Worm (Caenorhabditis elegans) whole organism, L1 larva: ENCODE results near the gene iff-2.

Experiments
- C04F5.9 ChIP-seq: sonication (generic microtip); optimal IDR thresholded peaks from 2 replicates; lab custom pipeline; 2016; ENCODE audit warnings: missing genetic modification characterization, missing compliant biosample characterization
- C34B4.2 ChIP-seq: sonication (generic microtip); optimal IDR thresholded peaks from 2 replicates; lab custom pipeline; 2017; ENCODE audit warnings: mild to moderate bottlenecking, missing genetic modification characterization, missing compliant biosample characterization
- Y116A8C.19 ChIP-seq: sonication (generic microtip); optimal IDR thresholded peaks from 2 replicates; lab custom pipeline; 2016; ENCODE audit warnings: missing compliant biosample characterization, missing genetic modification characterization, borderline replicate concordance
- alr-1 ChIP-seq: fragments of 200-800 bp; sonication (Bioruptor generic); optimal IDR thresholded peaks from 2 replicates; lab custom pipeline; 2018; ENCODE audit warnings: borderline replicate concordance, mild to moderate bottlenecking, missing genetic modification characterization, missing compliant biosample characterization
- aly-2 ChIP-seq: fragments of 150-350 bp; optimal IDR thresholded peaks from 2 replicates; lab custom pipeline; 2014; ENCODE audit warnings: missing biosample characterization, missing genetic modification characterization
- ceh-8 ChIP-seq: fragments of 200-800 bp; sonication (Bioruptor generic); optimal IDR thresholded peaks from 2 replicates; lab custom pipeline; 2018; ENCODE audit warnings: mild to moderate bottlenecking, missing genetic modification characterization, moderate library complexity, missing compliant biosample characterization
- ceh-90 ChIP-seq: sonication (generic microtip); optimal IDR thresholded peaks from 2 replicates; lab custom pipeline; 2016; ENCODE audit warnings: missing genetic modification characterization, missing compliant biosample characterization
- ces-1 ChIP-seq: fragments of 150-350 bp; optimal IDR thresholded peaks from 2 replicates; lab custom pipeline; 2014; ENCODE audit warnings: missing biosample characterization, missing genetic modification reagents, missing genetic modification characterization
- dpl-1 ChIP-seq, 3 experiments: fragments of 150-350 bp in 2 of 3; sonication (generic microtip) in 1 of 3; optimal IDR thresholded peaks; 2 replicates each; lab custom pipeline; 2014 to 2017; ENCODE audit warnings: missing biosample characterization in 3 of 3, missing genetic modification characterization in 3 of 3, missing genetic modification reagents in 3 of 3
- dsc-1 ChIP-seq: sonication (generic microtip); optimal IDR thresholded peaks from 2 replicates; lab custom pipeline; 2016; ENCODE audit warnings: mild to moderate bottlenecking, missing genetic modification characterization, missing compliant biosample characterization
- efl-3 ChIP-seq: fragments of 200-800 bp; sonication (Bioruptor generic); optimal IDR thresholded peaks from 2 replicates; lab custom pipeline; 2018; ENCODE audit warnings: mild to moderate bottlenecking, missing genetic modification characterization, missing compliant biosample characterization
- egl-13 ChIP-seq: sonication (generic microtip); optimal IDR thresholded peaks from 2 replicates; lab custom pipeline; 2016; ENCODE audit warnings: missing genotype, missing genetic modification reagents, missing genetic modification characterization, missing compliant biosample characterization
- egl-27 ChIP-seq, 2 experiments: fragments of 150-350 bp in 1 of 2; sonication (generic microtip); optimal IDR thresholded peaks; 3 replicates each; lab custom pipeline; 2017 to 2018; ENCODE audit warnings: missing biosample characterization in 2 of 2, missing genetic modification characterization in 2 of 2, missing genetic modification reagents in 2 of 2
- elt-3 ChIP-seq, 6 experiments: fragments of 150-350 bp in 1 of 6; sonication (generic microtip); optimal IDR thresholded peaks; 2 replicates each; lab custom pipeline; 2017 to 2018; ENCODE audit warnings: missing biosample characterization in 6 of 6, missing genetic modification characterization in 6 of 6, inconsistent platforms in 1 of 6
- fkh-4 ChIP-seq: sonication (generic microtip); optimal IDR thresholded peaks from 2 replicates; lab custom pipeline; 2016; ENCODE audit warnings: missing compliant biosample characterization, missing genetic modification characterization, borderline replicate concordance
- fkh-8 ChIP-seq: sonication (generic microtip); optimal IDR thresholded peaks from 2 replicates; lab custom pipeline; 2016; ENCODE audit warnings: mild to moderate bottlenecking, missing genetic modification characterization, missing compliant biosample characterization
- grh-1 ChIP-seq: fragments of 200-800 bp; sonication (Bioruptor generic); IDR thresholded peaks from 2 replicates; pipeline ENCODE4 v1.3.6; 2022; ENCODE audit warnings: missing genetic modification reagents, missing genetic modification characterization, missing compliant biosample characterization
- hlh-4 ChIP-seq: sonication (generic microtip); optimal IDR thresholded peaks from 2 replicates; lab custom pipeline; 2016; ENCODE audit warnings: mild to moderate bottlenecking, missing genetic modification characterization, missing compliant biosample characterization
- hpl-2 ChIP-seq: fragments of 150-350 bp; optimal IDR thresholded peaks from 2 replicates; lab custom pipeline; 2014; ENCODE audit warnings: missing biosample characterization, missing genetic modification reagents, missing genetic modification characterization
- irx-1 ChIP-seq: sonication (generic microtip); optimal IDR thresholded peaks from 2 replicates; lab custom pipeline; 2016; ENCODE audit warnings: missing genetic modification characterization, missing compliant biosample characterization
- isw-1 ChIP-seq: fragments of 200-800 bp; sonication (Bioruptor generic); IDR thresholded peaks from 2 replicates; pipeline ENCODE4 v1.3.6; 2022; ENCODE audit warnings: missing genetic modification characterization, missing compliant biosample characterization
- lin-15B ChIP-seq: fragments of 150-350 bp; sonication (generic microtip); optimal IDR thresholded peaks from 3 replicates; lab custom pipeline; 2014; ENCODE audit warnings: missing biosample characterization, missing genetic modification characterization
- lir-3 ChIP-seq: sonication (generic microtip); optimal IDR thresholded peaks from 2 replicates; lab custom pipeline; 2016; ENCODE audit warnings: mild to moderate bottlenecking, missing genetic modification characterization, moderate library complexity, missing compliant biosample characterization; ENCODE audit not compliant: poor library complexity
- lsy-2 ChIP-seq, 2 experiments: fragments of 150-350 bp; optimal IDR thresholded peaks; 2 replicates each; lab custom pipeline; 2014; ENCODE audit warnings: missing biosample characterization in 2 of 2, missing genetic modification characterization in 2 of 2
- mab-9 ChIP-seq: fragments of 200-800 bp; sonication (Bioruptor generic); IDR thresholded peaks from 2 replicates; pipeline ENCODE4 v1.3.6; 2022; ENCODE audit warnings: missing genetic modification reagents, missing genetic modification characterization, missing compliant biosample characterization
- mef-2 ChIP-seq: fragments of 150-350 bp; optimal IDR thresholded peaks from 2 replicates; lab custom pipeline; 2014; ENCODE audit warnings: missing biosample characterization, missing genetic modification characterization
- mep-1 ChIP-seq: fragments of 150-350 bp; optimal IDR thresholded peaks from 2 replicates; lab custom pipeline; 2014; ENCODE audit warnings: missing biosample characterization, missing genetic modification characterization
- nhr-11 ChIP-seq: fragments of 150-350 bp; optimal IDR thresholded peaks from 2 replicates; lab custom pipeline; 2014; ENCODE audit warnings: missing biosample characterization, missing genetic modification characterization
- nhr-12 ChIP-seq: sonication (generic microtip); optimal IDR thresholded peaks from 2 replicates; lab custom pipeline; 2017; ENCODE audit warnings: missing biosample characterization, missing genetic modification characterization
- nhr-20 ChIP-seq: sonication (generic microtip); optimal IDR thresholded peaks from 2 replicates; lab custom pipeline; 2016; ENCODE audit warnings: mild to moderate bottlenecking, missing genetic modification characterization, missing compliant biosample characterization
- nhr-237 ChIP-seq: fragments of 150-350 bp; optimal IDR thresholded peaks from 2 replicates; lab custom pipeline; 2014; ENCODE audit warnings: missing biosample characterization, missing genetic modification characterization
- nhr-47 ChIP-seq: sonication (generic microtip); optimal IDR thresholded peaks from 2 replicates; lab custom pipeline; 2016; ENCODE audit warnings: mild to moderate bottlenecking, missing genetic modification characterization, moderate library complexity, missing compliant biosample characterization
- nhr-76 ChIP-seq: sonication (generic microtip); optimal IDR thresholded peaks from 2 replicates; lab custom pipeline; 2017; ENCODE audit warnings: missing biosample characterization, missing genetic modification characterization
- nhr-77 ChIP-seq: fragments of 150-350 bp; optimal IDR thresholded peaks from 2 replicates; lab custom pipeline; 2014; ENCODE audit warnings: missing biosample characterization, missing genetic modification characterization
- nhr-84 ChIP-seq: sonication (generic microtip); optimal IDR thresholded peaks from 2 replicates; lab custom pipeline; 2017; ENCODE audit warnings: missing biosample characterization, missing genetic modification characterization
- pax-3 ChIP-seq: fragments of 200-800 bp; sonication (Bioruptor generic); optimal IDR thresholded peaks from 2 replicates; lab custom pipeline; 2018; ENCODE audit warnings: mild to moderate bottlenecking, missing genetic modification characterization, moderate library complexity, missing compliant biosample characterization
- rnt-1 ChIP-seq: sonication (generic microtip); optimal IDR thresholded peaks from 2 replicates; lab custom pipeline; 2016; ENCODE audit warnings: mild to moderate bottlenecking, missing genetic modification characterization, moderate library complexity, missing compliant biosample characterization
- swsn-7 ChIP-seq: sonication (generic microtip); optimal IDR thresholded peaks from 2 replicates; lab custom pipeline; 2016; ENCODE audit warnings: missing genetic modification characterization, missing compliant biosample characterization
- tbx-2 ChIP-seq: sonication (generic microtip); optimal IDR thresholded peaks from 2 replicates; lab custom pipeline; 2016; ENCODE audit warnings: missing genetic modification characterization, missing compliant biosample characterization
- tlp-1 ChIP-seq: fragments of 150-350 bp; optimal IDR thresholded peaks from 2 replicates; lab custom pipeline; 2014; ENCODE audit warnings: missing biosample characterization, missing genetic modification characterization
- unc-130 ChIP-seq: fragments of 150-350 bp; optimal IDR thresholded peaks from 2 replicates; lab custom pipeline; 2017; ENCODE audit warnings: missing biosample characterization, missing genetic modification characterization, inconsistent platforms
- unc-62 ChIP-seq: fragments of 150-350 bp; optimal IDR thresholded peaks from 2 replicates; lab custom pipeline; 2014; ENCODE audit warnings: missing biosample characterization, missing genetic modification reagents, missing genetic modification characterization
- unc-86 ChIP-seq: sonication (generic microtip); optimal IDR thresholded peaks from 2 replicates; lab custom pipeline; 2016; ENCODE audit warnings: missing genetic modification characterization, missing compliant biosample characterization
- xbp-1 ChIP-seq: sonication (generic microtip); optimal IDR thresholded peaks from 2 replicates; lab custom pipeline; 2016; ENCODE audit warnings: missing genetic modification characterization, missing compliant biosample characterization
- zip-4 ChIP-seq: fragments of 200-800 bp; sonication (Bioruptor generic); optimal IDR thresholded peaks from 2 replicates; lab custom pipeline; 2018; ENCODE audit warnings: mild to moderate bottlenecking, missing genetic modification characterization, moderate library complexity, missing compliant biosample characterization
- ztf-11 ChIP-seq, 2 experiments: sonication (generic microtip); optimal IDR thresholded peaks; 2 replicates each; lab custom pipeline; 2016 to 2017; ENCODE audit warnings: missing genetic modification characterization in 2 of 2, missing biosample characterization in 1 of 2, missing compliant biosample characterization in 1 of 2
- ztf-4 ChIP-seq: fragments of 150-350 bp; optimal IDR thresholded peaks from 2 replicates; lab custom pipeline; 2014; ENCODE audit warnings: missing biosample characterization, missing genetic modification characterization

iff-2 gene

ce11 chrII:8603567-8604359, 42.6 kb upstream of the iff-2 start, which contains the start of gene suf-1 (continued):
- TF ChIP-seq ceh-8, result no peak
- no peak for TF ChIP-seq isw-1 (GFP tag; lab: Robert Waterston, UW)
- no peak for TF ChIP-seq xbp-1 (tag; lab: Kevin White, UChicago)
- TF ChIP-seq ceh-90 (tag; lab: Kevin White, UChicago), result no peak
- peak; percentile 14 for TF ChIP-seq dsc-1 (tag; lab: Kevin White, UChicago)
- TF ChIP-seq C34B4.2 (tag; lab: Kevin White, UChicago), result no peak
- TF ChIP-seq swsn-7 (tag; lab: Kevin White, UChicago), result peak; percentile 36
- TF ChIP-seq tlp-1 (tag; lab: Kevin White, UChicago), result no peak
- TF ChIP-seq nhr-76 (tag; lab: Kevin White, UChicago), result no peak
- no peak for TF ChIP-seq egl-13
- TF ChIP-seq ces-1 (GFP tag; lab: Kevin White, UChicago), result no peak
- TF ChIP-seq mef-2 (tag; lab: Kevin White, UChicago), result no peak
- no peak for TF ChIP-seq egl-27 (tag; optimal IDR thresholded peaks at IDR 0.05; lab: Kevin White, UChicago)
- no peak for TF ChIP-seq mab-9 (GFP tag; lab: Robert Waterston, UW)
- no peak for TF ChIP-seq ztf-4 (tag; lab: Kevin White, UChicago)
- no peak for TF ChIP-seq hpl-2 (GFP tag; lab: Kevin White, UChicago)
- peak; percentile 46 for TF ChIP-seq rnt-1 (tag; lab: Kevin White, UChicago)
- TF ChIP-seq fkh-4, result no peak
- TF ChIP-seq grh-1 (GFP tag; lab: Robert Waterston, UW), result 0 out of 2 replicates have a peak, but pooled peaks have one; percentile 25
- TF ChIP-seq ztf-11 (tag; optimal IDR thresholded peaks at IDR 0.05; lab: Kevin White, UChicago), result no peak
- TF ChIP-seq mep-1, result no peak
- peak in 2 of 3 experiments; percentile 22 to 44 for TF ChIP-seq dpl-1 (GFP tag; optimal IDR thresholded peaks at IDR 0.05; lab: Kevin White, UChicago)
- peak; percentile 39 for TF ChIP-seq nhr-47
- TF ChIP-seq irx-1 (tag; lab: Kevin White, UChicago), result no peak
- no peak for TF ChIP-seq hlh-4 (tag; lab: Kevin White, UChicago)
- no peak for TF ChIP-seq nhr-12
- TF ChIP-seq unc-62 (GFP tag; lab: Kevin White, UChicago), result no peak
- TF ChIP-seq lin-15B, result no peak
- TF ChIP-seq Y116A8C.19, result no peak
- no peak for TF ChIP-seq pax-3 (tag; lab: Kevin White, UChicago)
- no peak for TF ChIP-seq unc-86
- no peak for TF ChIP-seq fkh-8 (tag; lab: Kevin White, UChicago)
- no peak for TF ChIP-seq efl-3 (GFP tag; lab: Kevin White, UChicago)
- TF ChIP-seq lir-3 (tag; lab: Kevin White, UChicago), result no peak
- TF ChIP-seq zip-4, result no peak
- TF ChIP-seq nhr-84 (tag; lab: Kevin White, UChicago), result no peak
- TF ChIP-seq nhr-20 (tag; lab: Kevin White, UChicago), result peak; percentile 30
- no peak for TF ChIP-seq nhr-77
- no peak for TF ChIP-seq alr-1
- TF ChIP-seq elt-3 (tag; optimal IDR thresholded peaks at IDR 0.05; lab: Kevin White, UChicago), result peak in 1 of 6 experiments; percentile 2
- no peak for TF ChIP-seq aly-2
- TF ChIP-seq nhr-11 (tag; lab: Kevin White, UChicago), result no peak
- TF ChIP-seq nhr-237 (tag; lab: Kevin White, UChicago), result no peak
- no peak for TF ChIP-seq unc-130 (tag; lab: Kevin White, UChicago)
- TF ChIP-seq tbx-2 (tag; lab: Kevin White, UChicago), result no peak
- peak; percentile 43 to 85 for TF ChIP-seq lsy-2 (tag; optimal IDR thresholded peaks at IDR 0.05; lab: Kevin White, UChicago)
- TF ChIP-seq C04F5.9 (tag; lab: Kevin White, UChicago), result no peak
- TF ChIP-seq, all 84 proteins: peak for 19
